Fruit fly (Drosophila melanogaster) whole organism, embryonic: ENCODE measurements around the gene Sqor.

Experiments
- CG10209 ChIP-seq: fragments of 200-800 bp; sonication (Bioruptor generic); optimal IDR thresholded peaks from 3 replicates; lab custom pipeline; 2017; ENCODE audit warnings: missing biosample characterization, mild to moderate bottlenecking, missing genetic modification characterization, missing genetic modification reagents
- CG12942 ChIP-seq: fragments of 200-800 bp; sonication (Bioruptor generic); optimal IDR thresholded peaks from 3 replicates; lab custom pipeline; 2016; ENCODE audit warnings: missing biosample characterization, missing genetic modification characterization
- CG32532 ChIP-seq: fragments of 200-800 bp; sonication (Bioruptor generic); IDR thresholded peaks from 2 replicates; pipeline ENCODE4 v1.3.6; 2022; ENCODE audit warnings: missing biosample characterization, missing genetic modification characterization
- CG8089 ChIP-seq: fragments of 200-800 bp; sonication (Bioruptor generic); optimal IDR thresholded peaks from 3 replicates; lab custom pipeline; 2016; ENCODE audit warnings: missing biosample characterization, missing genetic modification characterization
- Elba2 ChIP-seq: fragments of 200-800 bp; sonication (Bioruptor generic); optimal IDR thresholded peaks from 3 replicates; lab custom pipeline; 2016; ENCODE audit warnings: missing biosample characterization, missing genetic modification characterization
- aop ChIP-seq: fragments of 200-800 bp; sonication (Bioruptor generic); IDR thresholded peaks from 2 replicates; pipeline ENCODE4 v1.3.6; 2022; ENCODE audit warnings: missing biosample characterization, missing genetic modification characterization
- bsh ChIP-seq, 2 experiments: fragments of 200-800 bp; sonication (Bioruptor generic); optimal IDR thresholded peaks; 2 replicates each; lab custom pipeline; 2017 to 2018; ENCODE audit warnings: mild to moderate bottlenecking in 2 of 2, missing biosample characterization in 2 of 2, missing genetic modification characterization in 2 of 2, moderate library complexity in 1 of 2
- cad ChIP-seq: fragments of >200 bp; optimal IDR thresholded peaks from 2 replicates; lab custom pipeline; 2017; ENCODE audit warnings: missing biosample characterization, missing genetic modification characterization
- chinmo ChIP-seq: fragments of 200-800 bp; sonication (Bioruptor generic); IDR thresholded peaks from 4 replicates; pipeline ENCODE4 v1.3.6; 2022; ENCODE audit warnings: missing biosample characterization, missing genetic modification characterization; ENCODE audit not compliant: partially characterized antibody
- crol ChIP-seq: fragments of 200-800 bp; sonication (Bioruptor generic); IDR thresholded peaks from 2 replicates; pipeline ENCODE4 v1.3.6; 2022; ENCODE audit warnings: missing biosample characterization, missing genetic modification characterization
- mam ChIP-seq: fragments of 200-800 bp; sonication (Bioruptor generic); optimal IDR thresholded peaks from 3 replicates; lab custom pipeline; 2016; ENCODE audit warnings: missing biosample characterization, missing genetic modification characterization
- mld ChIP-seq: fragments of 200-800 bp; sonication (Bioruptor generic); IDR thresholded peaks from 3 replicates; pipeline ENCODE4 v1.3.6; 2022; ENCODE audit warnings: missing biosample characterization, missing genetic modification characterization; ENCODE audit not compliant: partially characterized antibody
- pum ChIP-seq: fragments of 200-800 bp; sonication (Bioruptor generic); optimal IDR thresholded peaks from 2 replicates; lab custom pipeline; 2016; ENCODE audit warnings: missing biosample characterization, missing genetic modification characterization
- stwl ChIP-seq: fragments of 200-800 bp; sonication (Bioruptor generic); optimal IDR thresholded peaks from 3 replicates; lab custom pipeline; 2018; ENCODE audit warnings: missing biosample characterization, mild to moderate bottlenecking, missing genetic modification characterization, moderate library complexity

DNA sequence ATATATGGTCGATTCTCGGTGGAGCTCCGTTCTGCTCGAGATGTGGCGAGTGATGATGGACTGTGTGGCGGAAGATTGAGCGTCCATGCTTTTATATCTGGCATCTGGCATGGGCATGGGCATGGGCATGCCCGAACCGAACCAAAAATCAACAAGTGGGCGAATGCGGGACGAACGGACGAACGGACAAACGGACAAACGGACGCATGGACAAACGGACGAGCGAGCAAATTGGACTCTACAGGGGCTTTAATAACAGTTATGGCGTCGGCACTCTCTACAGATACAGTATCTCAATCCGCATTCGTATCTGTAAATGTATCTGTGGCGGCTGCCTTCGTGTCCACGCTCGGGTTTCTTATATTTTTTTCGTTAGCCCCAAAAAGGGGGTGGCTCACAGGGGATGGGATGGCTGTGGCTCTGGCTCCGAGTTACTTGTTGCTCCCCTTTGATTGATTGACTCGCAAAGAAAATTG, 3.8 kb upstream of the Sqor start, which contains the start of gene ImpL2:
- TF ChIP-seq mam (GFP tag; lab: Kevin White, UChicago) (no peak), cad (GFP tag; lab: Kevin White, UChicago) (no peak), aop (GFP tag; lab: Robert Waterston, UW) (no peak), CG8089 (no peak), chinmo (no peak), CG32532 (GFP tag; lab: Robert Waterston, UW) (no peak), mld (GFP tag; lab: Robert Waterston, UW) (no peak), crol (no peak), CG10209 (GFP tag; lab: Kevin White, UChicago) (no peak), Elba2 (GFP tag; lab: Kevin White, UChicago) (no peak), bsh (GFP tag; optimal IDR thresholded peaks at IDR 0.05; lab: Kevin White, UChicago) (no peak), stwl (tag; lab: Kevin White, UChicago) (no peak), CG12942 (GFP tag; lab: Kevin White, UChicago) (no peak), pum (GFP tag; lab: Kevin White, UChicago) (no peak)
